2 fruit fly cellular contexts compared by ENCODE assay signal in the genomic region with DNA sequence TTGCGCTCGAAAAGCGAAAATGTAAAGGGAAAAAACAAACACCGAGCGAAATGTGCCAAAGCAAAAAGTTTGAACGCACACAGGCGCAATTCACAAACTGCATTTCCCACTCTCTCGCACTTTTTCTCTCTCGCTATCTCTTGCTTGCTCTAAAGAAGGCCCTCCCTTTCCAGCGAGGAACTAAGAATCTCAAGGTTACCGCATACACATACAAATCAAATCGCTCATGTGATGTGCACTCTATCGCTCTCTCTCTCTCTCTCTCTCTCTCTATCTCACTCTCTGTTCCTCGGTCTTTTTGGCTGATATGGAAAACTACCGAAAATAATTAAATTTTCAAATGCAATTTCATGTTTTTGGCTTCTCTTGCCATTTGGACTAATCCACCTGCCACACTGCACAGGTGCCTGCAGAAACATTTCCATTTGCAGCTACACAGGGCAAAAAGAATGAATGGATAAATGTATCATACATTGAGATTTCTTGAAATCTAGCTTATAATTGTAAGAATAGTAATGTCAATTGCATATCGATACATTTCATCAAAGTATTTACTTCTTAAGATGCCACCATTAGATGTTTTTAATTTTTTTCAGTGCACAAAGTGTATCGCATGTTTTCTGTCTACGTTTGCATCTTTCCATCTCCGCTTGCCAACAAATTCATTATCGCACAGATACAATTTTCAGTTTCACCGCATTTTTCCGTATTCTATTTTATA.
A peak's percentile ranks its signal among the peaks of the same experiment; 100 is the strongest.
TF ChIP-seq lines count a peak whose summit lies in the region.

No protein-coding gene starts in this region.

TF ChIP-seq in whole organism, embryonic, 481 proteins besides CTCF, POLR2A, EP300 and RAD21 (continued from another document and continues in another):
- TF ChIP-seq CG30431 (GFP tag; optimal IDR thresholded peaks at IDR 0.05; lab: Kevin White, UChicago) (no peak), CG11696 (GFP tag; IDR thresholded peaks at IDR 0.05; lab: Robert Waterston, UW) (peak; percentile 43; the same call in 1 of the 2 replicates), tin (GFP tag; optimal IDR thresholded peaks at IDR 0.05; lab: Kevin White, UChicago) (peak; percentile 28), CG33213 (GFP tag; optimal IDR thresholded peaks at IDR 0.05; lab: Kevin White, UChicago) (no peak), Trl (optimal IDR thresholded peaks at IDR 0.05; lab: Kevin White, UChicago) (peak; percentile 55 to 64), Trl (GFP tag; optimal IDR thresholded peaks at IDR 0.05; lab: Kevin White, UChicago) (peak; percentile 28), CG5245 (GFP tag; optimal IDR thresholded peaks at IDR 0.05; lab: Kevin White, UChicago) (no peak), CG16863 (GFP tag; optimal IDR thresholded peaks at IDR 0.05; lab: Kevin White, UChicago) (peak; percentile 2), Rx (GFP tag; IDR thresholded peaks at IDR 0.05; lab: Robert Waterston, UW) (peak; percentile 14; the same call in 1 of the 2 replicates), ac (GFP tag; optimal IDR thresholded peaks at IDR 0.05; lab: Kevin White, UChicago) (no peak), CG4282 (GFP tag; optimal IDR thresholded peaks at IDR 0.05; lab: Kevin White, UChicago) (no peak), CG4707 (GFP tag; optimal IDR thresholded peaks at IDR 0.05; lab: Kevin White, UChicago) (no peak), dpn (GFP tag; optimal IDR thresholded peaks at IDR 0.05; lab: Kevin White, UChicago) (peak in 1 of 2 experiments; percentile 4), bab2 (GFP tag; optimal IDR thresholded peaks at IDR 0.05; lab: Kevin White, UChicago) (peak; percentile 11), H2.0 (GFP tag; IDR thresholded peaks at IDR 0.05; lab: Robert Waterston, UW) (peak; percentile 35; the same call in 1 of the 2 replicates), CG8944 (GFP tag; optimal IDR thresholded peaks at IDR 0.05; lab: Kevin White, UChicago) (peak; percentile 2), zen2 (GFP tag; IDR thresholded peaks at IDR 0.05; lab: Robert Waterston, UW; ENCODE audit: partially characterized antibody) (no peak), CG10321 (GFP tag; IDR thresholded peaks at IDR 0.05; lab: Robert Waterston, UW) (peak; percentile 42; the same call in 1 of the 2 replicates), chn (GFP tag; optimal IDR thresholded peaks at IDR 0.05; lab: Kevin White, UChicago) (no peak), Six4 (GFP tag; optimal IDR thresholded peaks at IDR 0.05; lab: Kevin White, UChicago) (no peak), Lim3 (GFP tag; IDR thresholded peaks at IDR 0.05; lab: Robert Waterston, UW) (no peak), CG2202 (tag; optimal IDR thresholded peaks at IDR 0.05; lab: Kevin White, UChicago) (no peak), CG12219 (GFP tag; optimal IDR thresholded peaks at IDR 0.05; lab: Kevin White, UChicago) (peak; percentile 7), MBD-R2 (GFP tag; IDR thresholded peaks at IDR 0.05; lab: Robert Waterston, UW) (no peak), so (GFP tag; IDR thresholded peaks at IDR 0.05; lab: Robert Waterston, UW) (peak; percentile 46; the same call in 1 of the 3 replicates), sens (GFP tag; lab: Kevin White, UChicago) (peak; percentile 86), Hr51 (GFP tag; optimal IDR thresholded peaks at IDR 0.05; lab: Kevin White, UChicago) (peak in 1 of 2 experiments; percentile 51), CG30403 (GFP tag; optimal IDR thresholded peaks at IDR 0.05; lab: Kevin White, UChicago) (peak; percentile 38), CG43689 (GFP tag; IDR thresholded peaks at IDR 0.05; lab: Robert Waterston, UW) (0 out of 2 replicates have a peak, but pooled peaks have one; percentile 6), CG6175 (GFP tag; IDR thresholded peaks at IDR 0.05; lab: Robert Waterston, UW) (no peak), dmrt11E (tag; optimal IDR thresholded peaks at IDR 0.05; lab: Kevin White, UChicago) (peak; percentile 27), ken (GFP tag; IDR thresholded peaks at IDR 0.05; lab: Robert Waterston, UW) (peak; percentile 52; the same call in 1 of the 3 replicates), CG1832 (GFP tag; optimal IDR thresholded peaks at IDR 0.05; lab: Kevin White, UChicago) (peak; percentile 58), dmrt99B (tag; optimal IDR thresholded peaks at IDR 0.05; lab: Kevin White, UChicago) (peak; percentile 57), ind (GFP tag; optimal IDR thresholded peaks at IDR 0.05; lab: Kevin White, UChicago) (peak; percentile 30), gcm (GFP tag; optimal IDR thresholded peaks at IDR 0.05; lab: Kevin White, UChicago) (no peak), CG17359 (tag; optimal IDR thresholded peaks at IDR 0.05; lab: Kevin White, UChicago) (peak; percentile 45), row (GFP tag; IDR thresholded peaks at IDR 0.05; lab: Robert Waterston, UW) (peak; percentile 49), CG8388 (GFP tag; optimal IDR thresholded peaks at IDR 0.05; lab: Kevin White, UChicago) (peak; percentile 34), ranshi (GFP tag; IDR thresholded peaks at IDR 0.05; lab: Robert Waterston, UW) (peak; percentile 40; the same call in 1 of the 2 replicates), cato (GFP tag; optimal IDR thresholded peaks at IDR 0.05; lab: Kevin White, UChicago; ENCODE audit: borderline replicate concordance) (peak; percentile 22), Pdp1 (GFP tag; optimal IDR thresholded peaks at IDR 0.05; lab: Kevin White, UChicago) (peak; percentile 17 to 22), Ets65A (GFP tag; lab: Kevin White, UChicago) (no peak), Blimp-1 (GFP tag; optimal IDR thresholded peaks at IDR 0.05; lab: Kevin White, UChicago) (peak; percentile 49), tx (GFP tag; optimal IDR thresholded peaks at IDR 0.05; lab: Kevin White, UChicago) (peak; percentile 8), CG8478 (optimal IDR thresholded peaks at IDR 0.05; lab: Kevin White, UChicago) (peak; percentile 21), zfh1 (GFP tag; IDR thresholded peaks at IDR 0.05; lab: Robert Waterston, UW) (peak; percentile 40; the same call in 1 of the 3 replicates), CG4820 (GFP tag; optimal IDR thresholded peaks at IDR 0.05; lab: Kevin White, UChicago) (peak; percentile 15), Fer1 (GFP tag; optimal IDR thresholded peaks at IDR 0.05; lab: Kevin White, UChicago) (no peak), CG6813 (GFP tag; optimal IDR thresholded peaks at IDR 0.05; lab: Kevin White, UChicago) (no peak), nmo (GFP tag; optimal IDR thresholded peaks at IDR 0.05; lab: Kevin White, UChicago) (peak; percentile 38), lmd (GFP tag; IDR thresholded peaks at IDR 0.05; lab: Robert Waterston, UW) (peak; percentile 28; the same call in 1 of the 2 replicates), Eip74EF (GFP tag; optimal IDR thresholded peaks at IDR 0.05; lab: Kevin White, UChicago) (peak in 1 of 2 experiments; percentile 9), CG1024 (GFP tag; IDR thresholded peaks at IDR 0.05; lab: Robert Waterston, UW) (no peak), ham (GFP tag; IDR thresholded peaks at IDR 0.05; lab: Robert Waterston, UW) (no peak), CG17186 (GFP tag; optimal IDR thresholded peaks at IDR 0.05; lab: Kevin White, UChicago) (no peak), Ada2b (GFP tag; IDR thresholded peaks at IDR 0.05; lab: Robert Waterston, UW) (peak; percentile 34; the same call in 1 of the 2 replicates), NC2β (GFP tag; optimal IDR thresholded peaks at IDR 0.05; lab: Kevin White, UChicago) (peak; percentile 24), Med (GFP tag; lab: Kevin White, UChicago) (peak; percentile 57), CG17361 (GFP tag; IDR thresholded peaks at IDR 0.05; lab: Robert Waterston, UW) (0 out of 3 replicates have a peak, but pooled peaks have one; percentile 45)

TF ChIP-seq in whole organism, prepupa, 60 proteins besides CTCF, POLR2A, EP300 and RAD21 (continued from another document):
- TF ChIP-seq fd59A (GFP tag; optimal IDR thresholded peaks at IDR 0.05; lab: Kevin White, UChicago), result peak; percentile 70
- TF ChIP-seq CG3032 (tag; optimal IDR thresholded peaks at IDR 0.05; lab: Kevin White, UChicago), result peak; percentile 72
- TF ChIP-seq CG8319 (GFP tag; optimal IDR thresholded peaks at IDR 0.05; lab: Kevin White, UChicago), result peak; percentile 56
- peak; percentile 49 for TF ChIP-seq CG6808 (GFP tag; optimal IDR thresholded peaks at IDR 0.05; lab: Kevin White, UChicago)
- TF ChIP-seq cyc (GFP tag; optimal IDR thresholded peaks at IDR 0.05; lab: Kevin White, UChicago), result peak; percentile 46
- peak; percentile 67 for TF ChIP-seq Sox14 (GFP tag; optimal IDR thresholded peaks at IDR 0.05; lab: Kevin White, UChicago)
- TF ChIP-seq achi (GFP tag; optimal IDR thresholded peaks at IDR 0.05; lab: Kevin White, UChicago), result peak; percentile 72
- peak; percentile 84 for TF ChIP-seq Hr4 (GFP tag; optimal IDR thresholded peaks at IDR 0.05; lab: Kevin White, UChicago)
- TF ChIP-seq CG8119 (GFP tag; IDR thresholded peaks at IDR 0.05; lab: Robert Waterston, UW), result peak; percentile 80
- TF ChIP-seq fd85E (GFP tag; optimal IDR thresholded peaks at IDR 0.05; lab: Kevin White, UChicago), result no peak
- TF ChIP-seq Eip93F (GFP tag; optimal IDR thresholded peaks at IDR 0.05; lab: Kevin White, UChicago), result no peak
- peak; percentile 92 for TF ChIP-seq Eip78C (GFP tag; lab: Kevin White, UChicago)
- peak; percentile 80 for TF ChIP-seq CG11294 (GFP tag; IDR thresholded peaks at IDR 0.05; lab: Robert Waterston, UW)
